Worm (Caenorhabditis elegans) whole organism, L2 larva: Measurements from ENCODE around the gene F57C2.5.

Experiments
- aly-2 ChIP-seq: fragments of 150-350 bp; optimal IDR thresholded peaks from 2 replicates; lab custom pipeline; 2014; ENCODE audit warnings: missing biosample characterization, missing genetic modification characterization
- ama-1 ChIP-seq: fragments of 150-350 bp; optimal IDR thresholded peaks from 2 replicates; lab custom pipeline; 2018; ENCODE audit warnings: inconsistent platforms
- blmp-1 ChIP-seq: sonication (generic microtip); optimal IDR thresholded peaks from 2 replicates; lab custom pipeline; 2017; ENCODE audit warnings: missing genetic modification characterization, mild to moderate bottlenecking, missing compliant biosample characterization, antibody characterized with exemption, moderate library complexity; ENCODE audit not compliant: insufficient read depth
- lsy-2 ChIP-seq, 2 experiments: fragments of 150-350 bp in 1 of 2; sonication (generic microtip) in 1 of 2; optimal IDR thresholded peaks; 2 replicates each; lab custom pipeline; 2014 to 2017; ENCODE audit warnings: missing biosample characterization in 2 of 2, missing genetic modification characterization in 2 of 2
- nhr-11 ChIP-seq: fragments of 150-350 bp; optimal IDR thresholded peaks from 2 replicates; lab custom pipeline; 2014; ENCODE audit warnings: missing biosample characterization, missing genetic modification characterization
- nhr-77 ChIP-seq: fragments of 150-350 bp; optimal IDR thresholded peaks from 2 replicates; lab custom pipeline; 2014; ENCODE audit warnings: missing biosample characterization, missing genetic modification characterization
- snpc-4 ChIP-seq: fragments of 150-350 bp; optimal IDR thresholded peaks from 2 replicates; lab custom pipeline; 2014; ENCODE audit warnings: missing biosample characterization, missing genetic modification characterization
- unc-62 ChIP-seq: fragments of 150-350 bp; optimal IDR thresholded peaks from 2 replicates; lab custom pipeline; 2014; ENCODE audit warnings: missing biosample characterization, missing genetic modification reagents, missing genetic modification characterization
- zag-1 ChIP-seq: fragments of 150-350 bp; optimal IDR thresholded peaks from 2 replicates; lab custom pipeline; 2014; ENCODE audit warnings: missing biosample characterization, missing genetic modification characterization

DNA sequence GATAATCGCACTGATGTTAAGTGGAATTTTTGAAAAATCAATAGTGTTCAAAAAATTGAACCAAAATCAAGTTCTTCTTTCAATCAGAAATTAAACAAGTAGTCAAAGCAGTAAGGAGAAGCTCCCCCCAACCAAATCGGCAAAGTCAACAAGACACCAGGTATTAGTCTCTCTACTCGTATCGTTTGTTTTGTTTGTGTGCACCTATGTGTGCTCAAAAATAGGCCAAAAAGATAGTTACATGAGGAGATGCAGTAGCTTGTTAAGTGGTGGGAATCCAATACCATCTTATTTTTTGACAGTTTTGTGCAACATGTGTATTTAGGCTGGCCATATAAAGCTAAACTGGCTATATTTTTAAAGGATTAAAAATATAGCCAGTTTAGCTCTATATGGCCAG is 21.8 kb downstream of the F57C2.5 start, which contains the start of gene K10H10.12:
- TF ChIP-seq nhr-77 (tag; lab: Kevin White, UChicago) (no peak), nhr-11 (tag; lab: Kevin White, UChicago) (no peak), unc-62 (GFP tag; lab: Kevin White, UChicago) (no peak), snpc-4 (tag; lab: Kevin White, UChicago) (no peak), ama-1 (no peak), lsy-2 (tag; optimal IDR thresholded peaks at IDR 0.05; lab: Kevin White, UChicago) (no peak), aly-2 (tag; lab: Kevin White, UChicago) (no peak), blmp-1 (no peak), zag-1 (tag; lab: Kevin White, UChicago) (no peak)
